Fruit fly (Drosophila melanogaster) S2 (cell line): ENCODE measurements around the gene mus304.

ENCODE experiments used
- CG8478 ChIP-seq: fragments of >200 bp; optimal IDR thresholded peaks from 2 replicates; lab custom pipeline; 2018
- CTCF ChIP-seq, 2 experiments: fragments of >200 bp; optimal IDR thresholded peaks; 2 replicates each; lab custom pipeline; 2018

DNA sequence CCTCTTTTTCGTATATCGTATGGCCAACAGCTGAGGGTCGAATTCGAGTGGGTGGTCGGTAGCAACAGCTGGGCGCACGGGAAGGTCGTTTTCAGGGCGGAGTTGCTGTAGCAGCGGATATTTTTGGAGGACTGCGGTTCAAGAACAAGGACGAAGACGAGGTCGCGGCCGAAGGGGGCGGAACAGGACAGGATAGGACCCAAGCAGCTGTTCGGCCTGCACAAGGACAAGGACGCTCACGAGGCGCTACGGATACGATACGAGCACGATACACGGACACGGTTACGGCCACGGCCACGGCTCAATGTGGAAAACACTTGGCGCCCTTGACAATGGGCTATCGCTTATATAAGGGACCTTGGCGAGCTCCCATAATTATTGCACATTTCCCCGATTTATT, 48.4 kb upstream of the mus304 start:
- TF ChIP-seq CG8478 (lab: Kevin White, UChicago): no peak
- TF ChIP-seq CTCF (optimal IDR thresholded peaks at IDR 0.05; lab: Kevin White, UChicago): no peak
